Fruit fly (Drosophila melanogaster) whole organism, embryonic: ENCODE results near the gene Tsp97E.

Experiments used
- C15 ChIP-seq: fragments of 200-800 bp; sonication (Bioruptor generic); IDR thresholded peaks from 3 replicates; pipeline ENCODE4 v1.3.6; 2022; ENCODE audit warnings: missing biosample characterization, missing genetic modification characterization
- CG1024 ChIP-seq: fragments of 200-800 bp; sonication (Bioruptor generic); IDR thresholded peaks from 2 replicates; pipeline ENCODE4 v1.3.6; 2022; ENCODE audit warnings: missing biosample characterization, missing genetic modification characterization
- CG10565 ChIP-seq: fragments of 200-800 bp; sonication (Bioruptor generic); optimal IDR thresholded peaks from 3 replicates; lab custom pipeline; 2016; ENCODE audit warnings: missing biosample characterization, mild to moderate bottlenecking, missing genetic modification characterization
- CG11560 ChIP-seq: fragments of 200-800 bp; sonication (Bioruptor generic); IDR thresholded peaks from 3 replicates; pipeline ENCODE4 v1.3.6; 2022; ENCODE audit warnings: missing biosample characterization, missing genetic modification characterization
- CG12942 ChIP-seq: fragments of 200-800 bp; sonication (Bioruptor generic); optimal IDR thresholded peaks from 3 replicates; lab custom pipeline; 2016; ENCODE audit warnings: missing biosample characterization, missing genetic modification characterization
- CG16813 ChIP-seq: fragments of 200-800 bp; sonication (Bioruptor generic); IDR thresholded peaks from 3 replicates; pipeline ENCODE4 v1.3.6; 2022; ENCODE audit warnings: missing biosample characterization, missing genetic modification characterization; ENCODE audit not compliant: partially characterized antibody
- CG18619 ChIP-seq: fragments of 200-800 bp; sonication (Bioruptor generic); optimal IDR thresholded peaks from 3 replicates; lab custom pipeline; 2017; ENCODE audit warnings: missing biosample characterization, mild to moderate bottlenecking, missing genetic modification characterization
- CG3065 ChIP-seq: fragments of 200-800 bp; sonication (Bioruptor generic); optimal IDR thresholded peaks from 2 replicates; lab custom pipeline; 2016; ENCODE audit warnings: missing biosample characterization, missing genetic modification characterization
- CG43689 ChIP-seq: fragments of 200-800 bp; sonication (Bioruptor generic); IDR thresholded peaks from 2 replicates; pipeline ENCODE4 v1.3.6; 2022; ENCODE audit warnings: missing biosample characterization, missing genetic modification characterization
- CG4707 ChIP-seq: fragments of 200-800 bp; sonication (Bioruptor generic); optimal IDR thresholded peaks from 2 replicates; lab custom pipeline; 2018; ENCODE audit warnings: missing biosample characterization, mild to moderate bottlenecking, missing genetic modification characterization, moderate library complexity
- CG4730 ChIP-seq: fragments of 200-800 bp; sonication (Bioruptor generic); IDR thresholded peaks from 2 replicates; pipeline ENCODE4 v1.3.6; 2022; ENCODE audit warnings: missing biosample characterization, missing genetic modification characterization
- CG5180 ChIP-seq: fragments of 200-800 bp; sonication (Bioruptor generic); optimal IDR thresholded peaks from 3 replicates; lab custom pipeline; 2017; ENCODE audit warnings: missing biosample characterization, missing genetic modification characterization, mild to moderate bottlenecking, moderate library complexity, missing genetic modification reagents
- CG6765 ChIP-seq: fragments of 200-800 bp; sonication (Bioruptor generic); optimal IDR thresholded peaks from 3 replicates; lab custom pipeline; 2017; ENCODE audit warnings: missing biosample characterization, mild to moderate bottlenecking, missing genetic modification characterization
- CG7556 ChIP-seq: fragments of 200-800 bp; sonication (Bioruptor generic); optimal IDR thresholded peaks from 2 replicates; lab custom pipeline; 2017; ENCODE audit warnings: missing biosample characterization, mild to moderate bottlenecking, missing genetic modification characterization
- CG8944 ChIP-seq: fragments of 200-800 bp; sonication (Bioruptor generic); optimal IDR thresholded peaks from 3 replicates; lab custom pipeline; 2016; ENCODE audit warnings: missing biosample characterization, missing genetic modification characterization
- CG9727 ChIP-seq: fragments of 200-800 bp; sonication (Bioruptor generic); optimal IDR thresholded peaks from 3 replicates; lab custom pipeline; 2017; ENCODE audit warnings: missing biosample characterization, mild to moderate bottlenecking, missing genetic modification characterization
- CG9817 ChIP-seq: fragments of 200-800 bp; sonication (Bioruptor generic); optimal IDR thresholded peaks from 2 replicates; lab custom pipeline; 2018; ENCODE audit warnings: missing biosample characterization, mild to moderate bottlenecking, missing genetic modification characterization, moderate library complexity
- Dad ChIP-seq: fragments of 200-800 bp; sonication (Bioruptor generic); optimal IDR thresholded peaks from 3 replicates; lab custom pipeline; 2016; ENCODE audit warnings: missing biosample characterization, missing genetic modification characterization
- Dfd ChIP-seq, 2 experiments: fragments of >200 bp; optimal IDR thresholded peaks; 2 replicates each; lab custom pipeline; 2017; ENCODE audit warnings: missing biosample characterization in 2 of 2, missing genetic modification characterization in 2 of 2
- Doc2 ChIP-seq: fragments of 200-800 bp; sonication (Bioruptor generic); IDR thresholded peaks from 2 replicates; pipeline ENCODE4 v1.3.6; 2022; ENCODE audit warnings: missing biosample characterization, missing genetic modification characterization
- Dp ChIP-seq: fragments of 200-800 bp; sonication (Bioruptor generic); optimal IDR thresholded peaks from 2 replicates; lab custom pipeline; 2018; ENCODE audit warnings: missing biosample characterization, mild to moderate bottlenecking, missing genetic modification characterization, moderate library complexity
- Hmx ChIP-seq: fragments of 200-800 bp; sonication (Bioruptor generic); optimal IDR thresholded peaks from 2 replicates; lab custom pipeline; 2016; ENCODE audit warnings: missing biosample characterization, missing genetic modification characterization
- MTF-1 ChIP-seq: fragments of 200-800 bp; sonication (Bioruptor generic); optimal IDR thresholded peaks from 2 replicates; lab custom pipeline; 2018; ENCODE audit warnings: missing biosample characterization, mild to moderate bottlenecking, missing genetic modification characterization, borderline replicate concordance
- Meics ChIP-seq: fragments of 200-800 bp; sonication (Bioruptor generic); optimal IDR thresholded peaks from 2 replicates; lab custom pipeline; 2017; ENCODE audit warnings: missing biosample characterization, mild to moderate bottlenecking, missing genetic modification characterization
- Usf ChIP-seq: fragments of 200-800 bp; sonication (Bioruptor generic); optimal IDR thresholded peaks from 2 replicates; lab custom pipeline; 2017; ENCODE audit warnings: missing genotype, missing biosample characterization, missing genetic modification characterization
- bcd ChIP-seq: fragments of 200-800 bp; sonication (Bioruptor generic); optimal IDR thresholded peaks from 2 replicates; lab custom pipeline; 2017; ENCODE audit warnings: missing biosample characterization, mild to moderate bottlenecking, missing genetic modification characterization
- bowl ChIP-seq: fragments of 200-800 bp; sonication (Bioruptor generic); IDR thresholded peaks from 2 replicates; pipeline ENCODE4 v1.3.6; 2022; ENCODE audit warnings: missing biosample characterization, missing genetic modification characterization
- cad ChIP-seq: fragments of >200 bp; optimal IDR thresholded peaks from 2 replicates; lab custom pipeline; 2017; ENCODE audit warnings: missing biosample characterization, missing genetic modification characterization
- ci ChIP-seq: fragments of 200-800 bp; sonication (Bioruptor generic); IDR thresholded peaks from 3 replicates; pipeline ENCODE4 v1.3.6; 2022; ENCODE audit warnings: missing biosample characterization, missing genetic modification characterization
- corto ChIP-seq: fragments of 200-800 bp; sonication (Bioruptor generic); optimal IDR thresholded peaks from 2 replicates; lab custom pipeline; 2016; ENCODE audit warnings: missing biosample characterization, mild to moderate bottlenecking, missing genetic modification characterization, moderate library complexity
- cwo ChIP-seq: fragments of 200-800 bp; sonication (Bioruptor generic); optimal IDR thresholded peaks from 3 replicates; lab custom pipeline; 2017; ENCODE audit warnings: missing biosample characterization, missing genetic modification characterization, mild to moderate bottlenecking, moderate library complexity, missing genetic modification reagents
- dm ChIP-seq: fragments of 200-800 bp; sonication (Bioruptor generic); optimal IDR thresholded peaks from 3 replicates; lab custom pipeline; 2016; ENCODE audit warnings: missing biosample characterization, missing genetic modification characterization
- dpn ChIP-seq, 2 experiments: fragments of 200-800 bp; sonication (Bioruptor generic); optimal IDR thresholded peaks; 3 replicates each; lab custom pipeline; 2016; ENCODE audit warnings: missing biosample characterization in 2 of 2, missing genetic modification characterization in 2 of 2
- fd96Cb ChIP-seq: fragments of 200-800 bp; sonication (Bioruptor generic); optimal IDR thresholded peaks from 2 replicates; lab custom pipeline; 2018; ENCODE audit warnings: missing biosample characterization, mild to moderate bottlenecking, missing genetic modification characterization, moderate library complexity
- grau ChIP-seq: fragments of 200-800 bp; optimal IDR thresholded peaks from 3 replicates; lab custom pipeline; 2019; ENCODE audit warnings: missing biosample characterization, mild to moderate bottlenecking, missing genetic modification characterization, moderate library complexity
- h ChIP-seq: fragments of >200 bp; optimal IDR thresholded peaks from 2 replicates; lab custom pipeline; 2017
- hb ChIP-seq: fragments of 200-800 bp; sonication (Bioruptor generic); IDR thresholded peaks from 3 replicates; pipeline ENCODE4 v1.3.6; 2022; ENCODE audit warnings: missing biosample characterization, missing genetic modification characterization; ENCODE audit not compliant: partially characterized antibody
- hth ChIP-seq: fragments of >200 bp; optimal IDR thresholded peaks from 2 replicates; lab custom pipeline; 2017; ENCODE audit warnings: inconsistent platforms
- ken ChIP-seq: fragments of 200-800 bp; sonication (Bioruptor generic); IDR thresholded peaks from 3 replicates; pipeline ENCODE4 v1.3.6; 2022; ENCODE audit warnings: missing biosample characterization, missing genetic modification characterization
- mam ChIP-seq: fragments of 200-800 bp; sonication (Bioruptor generic); optimal IDR thresholded peaks from 3 replicates; lab custom pipeline; 2016; ENCODE audit warnings: missing biosample characterization, missing genetic modification characterization
- nerfin-2 ChIP-seq: fragments of 200-800 bp; sonication (Bioruptor generic); IDR thresholded peaks from 2 replicates; pipeline ENCODE4 v1.3.6; 2022; ENCODE audit warnings: missing biosample characterization, missing genetic modification characterization; ENCODE audit not compliant: partially characterized antibody
- nmo ChIP-seq: fragments of 200-800 bp; sonication (Bioruptor generic); optimal IDR thresholded peaks from 2 replicates; lab custom pipeline; 2018; ENCODE audit warnings: missing biosample characterization, mild to moderate bottlenecking, missing genetic modification characterization, moderate library complexity
- peb ChIP-seq: fragments of 200-800 bp; sonication (Bioruptor generic); IDR thresholded peaks from 2 replicates; pipeline ENCODE4 v1.3.6; 2022; ENCODE audit warnings: missing biosample characterization, missing genetic modification characterization
- salm ChIP-seq: fragments of 200-800 bp; sonication (Bioruptor generic); optimal IDR thresholded peaks from 2 replicates; lab custom pipeline; 2018; ENCODE audit warnings: missing biosample characterization, mild to moderate bottlenecking, missing genetic modification characterization
- sim ChIP-seq: fragments of 200-800 bp; sonication (Bioruptor generic); IDR thresholded peaks from 2 replicates; pipeline ENCODE4 v1.3.6; 2022; ENCODE audit warnings: missing biosample characterization, missing genetic modification characterization
- sisA ChIP-seq: fragments of 200-800 bp; sonication (Bioruptor generic); IDR thresholded peaks from 2 replicates; pipeline ENCODE4 v1.3.6; 2022; ENCODE audit warnings: missing biosample characterization, missing genetic modification characterization
- stc ChIP-seq: fragments of 200-800 bp; sonication (Bioruptor generic); IDR thresholded peaks from 2 replicates; pipeline ENCODE4 v1.3.6; 2022; ENCODE audit warnings: missing biosample characterization, missing genetic modification characterization
- tap ChIP-seq: fragments of 200-800 bp; optimal IDR thresholded peaks from 3 replicates; lab custom pipeline; 2019; ENCODE audit warnings: missing biosample characterization, mild to moderate bottlenecking, missing genetic modification characterization, moderate library complexity
- tx ChIP-seq: fragments of 200-800 bp; sonication (Bioruptor generic); optimal IDR thresholded peaks from 2 replicates; lab custom pipeline; 2016; ENCODE audit warnings: missing biosample characterization, missing genetic modification characterization
- zf30C ChIP-seq: fragments of 200-800 bp; sonication (Bioruptor generic); optimal IDR thresholded peaks from 3 replicates; lab custom pipeline; 2018; ENCODE audit warnings: missing biosample characterization, mild to moderate bottlenecking, missing genetic modification characterization
- zfh1 ChIP-seq: fragments of 200-800 bp; sonication (Bioruptor generic); IDR thresholded peaks from 3 replicates; pipeline ENCODE4 v1.3.6; 2022; ENCODE audit warnings: missing biosample characterization, missing genetic modification characterization

Tsp97E gene

DNA sequence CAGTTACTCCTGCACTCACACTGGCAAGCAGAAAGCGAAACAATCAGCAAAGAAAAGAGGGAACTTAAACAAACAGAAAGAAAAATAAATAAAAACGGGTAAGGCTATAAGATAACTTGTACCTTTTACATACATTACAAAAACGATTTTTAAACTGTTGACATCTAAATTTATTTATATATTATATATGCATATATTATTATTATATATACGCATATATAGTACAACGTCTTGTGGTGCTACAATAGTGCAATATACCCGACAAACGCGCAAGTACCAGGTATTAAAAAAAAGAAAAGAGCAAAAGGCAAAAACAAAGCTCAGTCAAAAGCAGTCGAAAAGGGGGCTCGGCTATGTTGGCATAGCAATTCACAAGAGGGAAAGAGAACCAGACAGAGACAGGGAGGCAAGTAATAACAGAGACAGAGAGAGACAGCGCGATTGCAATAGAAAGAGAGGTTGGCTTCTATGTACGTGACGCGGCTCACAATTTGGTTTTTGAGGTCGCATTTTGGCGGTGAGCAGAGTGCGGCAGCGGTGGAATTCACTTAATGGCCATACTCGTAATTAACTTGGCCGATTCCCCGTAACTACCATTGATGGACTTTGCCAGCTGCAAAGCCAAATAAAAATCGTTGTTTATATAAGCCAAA, 10.5 kb downstream of the Tsp97E start:
- peak; percentile 43 for TF ChIP-seq CG4707
- TF ChIP-seq zf30C = no peak
- TF ChIP-seq cad (GFP tag; lab: Kevin White, UChicago) = no peak
- peak; percentile 68 for TF ChIP-seq grau (tag; lab: Kevin White, UChicago)
- TF ChIP-seq hb (GFP tag; lab: Robert Waterston, UW) = no peak
- no peak for TF ChIP-seq CG6765 (GFP tag; lab: Kevin White, UChicago)
- TF ChIP-seq CG10565 (GFP tag; lab: Kevin White, UChicago) = no peak
- TF ChIP-seq stc (GFP tag; lab: Robert Waterston, UW) = peak; percentile 88
- TF ChIP-seq sisA (GFP tag; lab: Robert Waterston, UW) = peak; percentile 81
- peak; percentile 65 for TF ChIP-seq salm (tag; lab: Kevin White, UChicago)
- peak; percentile 73 for TF ChIP-seq CG1024 (GFP tag; lab: Robert Waterston, UW)
- TF ChIP-seq CG12942 (GFP tag; lab: Kevin White, UChicago) = peak; percentile 56
- peak; percentile 51 for TF ChIP-seq CG18619
- TF ChIP-seq CG9817 = peak; percentile 23
- no peak for TF ChIP-seq Dfd (GFP tag; optimal IDR thresholded peaks at IDR 0.05; lab: Kevin White, UChicago)
- TF ChIP-seq CG5180 (GFP tag; lab: Kevin White, UChicago) = no peak
- TF ChIP-seq h (lab: Kevin White, UChicago) = no peak
- TF ChIP-seq mam = no peak
- no peak for TF ChIP-seq hth
- peak; percentile 58; the same call in 1 of the 2 replicates for TF ChIP-seq peb (GFP tag; lab: Robert Waterston, UW)
- no peak for TF ChIP-seq Dp (GFP tag; lab: Kevin White, UChicago)
- peak; percentile 89 for TF ChIP-seq ci
- TF ChIP-seq Dad (GFP tag; lab: Kevin White, UChicago) = no peak
- no peak for TF ChIP-seq nerfin-2 (GFP tag; lab: Robert Waterston, UW)
- TF ChIP-seq nmo (GFP tag; lab: Kevin White, UChicago) = peak; percentile 86
- peak; percentile 66 for TF ChIP-seq tap (tag; lab: Kevin White, UChicago)
- no peak for TF ChIP-seq tx (GFP tag; lab: Kevin White, UChicago)
- TF ChIP-seq bcd (GFP tag; lab: Kevin White, UChicago) = peak; percentile 82
- no peak for TF ChIP-seq CG16813 (GFP tag; lab: Robert Waterston, UW)
- peak in 1 of 2 experiments; percentile 74 for TF ChIP-seq dpn (GFP tag; optimal IDR thresholded peaks at IDR 0.05; lab: Kevin White, UChicago)
- TF ChIP-seq Meics = peak; percentile 69
- no peak for TF ChIP-seq CG8944 (GFP tag; lab: Kevin White, UChicago)
- TF ChIP-seq corto (GFP tag; lab: Kevin White, UChicago) = peak; percentile 80
- TF ChIP-seq cwo = peak; percentile 69
- TF ChIP-seq CG11560 (tag; lab: Robert Waterston, UW) = peak; percentile 48; the same call in 1 of the 3 replicates
- TF ChIP-seq MTF-1 (GFP tag; lab: Kevin White, UChicago) = peak; percentile 25
- TF ChIP-seq CG43689 (GFP tag; lab: Robert Waterston, UW) = 0 out of 2 replicates have a peak, but pooled peaks have one; percentile 24
- peak; percentile 73 for TF ChIP-seq CG9727 (GFP tag; lab: Kevin White, UChicago)
- TF ChIP-seq C15 (GFP tag; lab: Robert Waterston, UW) = no peak
- TF ChIP-seq CG3065 (GFP tag; lab: Kevin White, UChicago) = peak; percentile 27
- TF ChIP-seq CG7556 = peak; percentile 65
- TF ChIP-seq sim = no peak; the same call in 1 of the 2 replicates
- no peak for TF ChIP-seq Hmx (GFP tag; lab: Kevin White, UChicago)
- 0 out of 2 replicates have a peak, but pooled peaks have one; percentile 49 for TF ChIP-seq bowl (GFP tag; lab: Robert Waterston, UW)
- peak; percentile 84 for TF ChIP-seq fd96Cb (tag; lab: Kevin White, UChicago)
- TF ChIP-seq zfh1 = peak; percentile 74; the same call in 2 of the 3 replicates
- no peak for TF ChIP-seq dm
- peak; percentile 60 for TF ChIP-seq Usf
- peak; percentile 86 for TF ChIP-seq ken (GFP tag; lab: Robert Waterston, UW)
- TF ChIP-seq Doc2 (GFP tag; lab: Robert Waterston, UW) = no peak
- peak; percentile 78 for TF ChIP-seq CG4730 (GFP tag; lab: Robert Waterston, UW)
